Worm (Caenorhabditis elegans): ENCODE data around the gene rpl-10.

rpl-10 gene

DNA sequence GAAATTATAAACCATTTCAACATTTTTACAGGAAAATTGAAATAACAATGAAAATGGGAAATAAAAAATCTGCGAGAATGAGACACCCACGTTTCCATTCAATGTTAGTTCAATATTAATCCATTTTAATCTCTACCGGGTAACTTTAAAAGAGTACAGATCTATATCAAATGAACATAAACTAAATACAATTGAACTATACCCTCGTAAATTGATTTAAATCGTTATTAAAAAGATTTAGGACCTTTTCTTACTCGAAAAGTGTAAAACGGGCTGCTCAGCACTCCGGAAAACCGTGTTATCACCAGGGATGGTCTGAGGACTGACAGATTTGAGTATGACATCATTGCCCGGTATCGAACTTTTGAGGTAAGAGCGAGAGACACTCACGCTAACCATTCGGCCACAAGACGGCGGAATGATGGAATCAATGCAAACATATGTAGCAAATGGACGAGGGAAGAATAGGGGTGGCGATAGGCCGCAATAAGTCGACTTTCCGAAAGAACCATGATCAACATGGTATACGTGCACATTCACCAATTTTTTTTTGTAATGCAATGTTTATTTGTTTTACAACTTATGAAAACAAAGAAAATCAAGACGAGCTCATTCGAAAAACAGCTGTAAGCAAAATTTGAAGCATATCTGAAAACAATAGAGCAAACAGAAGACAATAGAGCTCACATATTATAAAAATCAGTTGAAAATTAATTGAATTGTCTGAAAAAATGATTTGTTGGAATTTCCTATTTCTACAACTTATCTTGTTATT, 36.6 kb upstream of the rpl-10 start, which contains the start of the genes chst-1 and C41C4.9 (continued):
- peak; percentile 68 for TF ChIP-seq mes-4 (tag; optimal IDR thresholded peaks at IDR 0.05)
- TF ChIP-seq pha-4 (tag; optimal IDR thresholded peaks at IDR 0.05): no peak
- peak; percentile 75 for TF ChIP-seq ceh-100 (GFP tag; IDR thresholded peaks at IDR 0.05)
- peak; percentile 92 for TF ChIP-seq him-1 (tag; optimal IDR thresholded peaks at IDR 0.05)
- peak; percentile 58; the same call in 1 of the 2 replicates for TF ChIP-seq F39B2.1 (GFP tag; IDR thresholded peaks at IDR 0.05)
- peak; percentile 30 for TF ChIP-seq snpc-1.1 (tag; optimal IDR thresholded peaks at IDR 0.05; ENCODE audit: insufficient read depth)
- peak; percentile 68; the same call in 1 of the 2 replicates for TF ChIP-seq Y79H2A.3 (GFP tag; conservative IDR thresholded peaks at IDR 0.05)
- TF ChIP-seq F57C9.4 (tag; optimal IDR thresholded peaks at IDR 0.05): peak; percentile 49
- TF ChIP-seq aptf-3 (GFP tag; IDR thresholded peaks at IDR 0.05): peak; percentile 89; the same call in 1 of the 2 replicates
- TF ChIP-seq F52B5.7 (tag; optimal IDR thresholded peaks at IDR 0.05): peak; percentile 94
- no peak; the same call in 1 of the 2 replicates for TF ChIP-seq D2030.7 (GFP tag; IDR thresholded peaks at IDR 0.05)
- no peak for TF ChIP-seq madf-6 (GFP tag; IDR thresholded peaks at IDR 0.05)
- TF ChIP-seq T07F8.4 (tag; optimal IDR thresholded peaks at IDR 0.05): peak; percentile 74
- TF ChIP-seq mxl-1 (tag; optimal IDR thresholded peaks at IDR 0.05): peak; percentile 92
- no peak for TF ChIP-seq unc-62 (GFP tag; optimal IDR thresholded peaks at IDR 0.05)
- peak; percentile 75 for TF ChIP-seq rcor-1 (GFP tag; IDR thresholded peaks at IDR 0.05)
- peak; percentile 74 for TF ChIP-seq F22D6.2 (tag; optimal IDR thresholded peaks at IDR 0.05)
- TF ChIP-seq lag-1 (GFP tag; IDR thresholded peaks at IDR 0.05): 0 out of 2 replicates have a peak, but pooled peaks have one; percentile 38
- TF ChIP-seq somi-1 (GFP tag; optimal IDR thresholded peaks at IDR 0.05): peak; percentile 70
- peak; percentile 82 for TF ChIP-seq attf-5 (GFP tag; optimal IDR thresholded peaks at IDR 0.05)

DNA sequence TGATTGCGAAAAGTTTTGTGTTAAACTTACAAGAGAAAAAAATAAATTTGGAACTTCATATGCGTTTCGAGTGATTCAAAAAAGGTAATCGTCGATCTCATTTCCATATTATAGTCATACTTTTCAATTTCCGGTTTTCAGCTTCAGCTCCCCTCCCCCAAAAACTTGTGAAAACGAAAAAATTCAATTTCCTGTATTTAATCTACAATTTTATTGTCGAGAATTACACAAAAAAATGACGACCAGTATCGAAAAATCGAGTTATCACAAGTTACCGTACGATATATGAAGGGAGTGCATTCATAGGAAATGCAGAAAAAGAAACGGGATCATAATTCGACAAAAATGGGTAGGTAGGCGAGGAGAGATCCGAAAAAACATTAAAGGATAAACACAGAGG, 31.6 kb upstream of the rpl-10 start, which contains the start of gene lron-4:
Gene lron-4, minus strand, starts transcription at position 101 of the 400 bp plus-strand sequence.
- no peak for TF ChIP-seq lsy-27 (tag; optimal IDR thresholded peaks at IDR 0.05; ENCODE audit: borderline replicate concordance, insufficient read depth)
- TF ChIP-seq nhr-80 (tag; optimal IDR thresholded peaks at IDR 0.05): no peak
- TF ChIP-seq madf-10 (tag; optimal IDR thresholded peaks at IDR 0.05): no peak
- no peak for TF ChIP-seq hlh-12 (tag; optimal IDR thresholded peaks at IDR 0.05)
- TF ChIP-seq B0019.2 (GFP tag; conservative IDR thresholded peaks at IDR 0.05): no peak
- TF ChIP-seq egl-44 (GFP tag; IDR thresholded peaks at IDR 0.05): no peak
- TF ChIP-seq fkh-3 (tag; optimal IDR thresholded peaks at IDR 0.05): no peak
- no peak for TF ChIP-seq unc-62 (GFP tag; optimal IDR thresholded peaks at IDR 0.05)
- no peak for TF ChIP-seq Y56A3A.18 (GFP tag; IDR thresholded peaks at IDR 0.05)
- TF ChIP-seq mxl-1 (tag; optimal IDR thresholded peaks at IDR 0.05): no peak
- TF ChIP-seq F39B2.1 (GFP tag; IDR thresholded peaks at IDR 0.05): no peak

DNA sequence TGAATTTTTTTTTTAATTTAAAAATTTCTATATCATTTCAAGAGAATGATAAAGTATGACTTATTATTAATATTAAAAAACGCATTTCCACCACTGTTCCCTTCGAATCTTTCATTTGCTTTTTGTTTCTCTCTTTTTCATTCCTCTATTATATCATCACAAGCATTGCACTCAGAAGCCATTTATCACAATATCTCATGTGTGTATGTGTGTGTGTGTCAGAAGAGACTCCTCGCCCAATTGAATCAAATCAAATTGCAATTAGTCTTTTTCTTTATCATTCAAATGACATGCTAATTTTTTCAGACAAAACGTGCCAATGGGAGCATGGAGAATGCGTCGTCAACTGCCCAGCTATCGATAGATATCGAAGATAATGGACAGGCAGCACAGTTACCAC, 27.5 kb upstream of the rpl-10 start, which contains the start of gene unc-105:
Gene unc-105, plus strand, starts transcription at position 301 of the 400 bp plus-strand sequence.
- TF ChIP-seq sea-2 (GFP tag; IDR thresholded peaks at IDR 0.05) (no peak), hsf-1 (GFP tag; IDR thresholded peaks at IDR 0.05) (no peak), bed-2 (GFP tag; IDR thresholded peaks at IDR 0.05) (no peak), snpc-3.4 (tag; optimal IDR thresholded peaks at IDR 0.05) (no peak), nhr-179 (tag; optimal IDR thresholded peaks at IDR 0.05) (no peak), ztf-28 (GFP tag; IDR thresholded peaks at IDR 0.05) (no peak), zim-3 (tag; optimal IDR thresholded peaks at IDR 0.05) (no peak), rcor-1 (GFP tag; IDR thresholded peaks at IDR 0.05) (no peak), lin-35 (GFP tag; optimal IDR thresholded peaks at IDR 0.05) (no peak), T07F8.4 (tag; optimal IDR thresholded peaks at IDR 0.05) (no peak), egl-44 (GFP tag; IDR thresholded peaks at IDR 0.05) (no peak), K11D2.4 (GFP tag; IDR thresholded peaks at IDR 0.05) (no peak), tlf-1 (GFP tag; optimal IDR thresholded peaks at IDR 0.05) (no peak)
